Worm (Caenorhabditis elegans): Measurements from ENCODE around the gene PDB1.1.

DNA sequence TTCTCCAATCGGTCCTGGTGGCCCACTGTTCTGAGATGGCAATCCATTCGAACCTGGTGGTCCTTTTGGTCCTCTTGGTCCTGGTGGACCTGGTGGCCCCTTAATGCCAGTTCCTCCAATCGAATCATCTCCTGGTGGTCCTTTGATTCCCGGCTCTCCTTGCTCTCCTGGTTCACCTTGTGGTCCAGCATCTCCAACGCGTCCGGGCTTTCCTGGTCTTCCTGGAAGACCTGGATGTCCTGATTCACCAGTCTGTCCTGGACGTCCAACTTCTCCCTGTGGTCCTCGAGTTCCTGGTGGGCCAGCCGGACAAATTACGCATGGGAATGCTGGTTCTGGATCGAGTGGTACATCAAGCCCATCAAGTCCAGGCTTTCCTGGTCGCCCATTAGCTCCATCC is 22.0 kb downstream of the PDB1.1 start:
- TF ChIP-seq lin-13 (GFP tag; optimal IDR thresholded peaks at IDR 0.05) (no peak), mbf-1 (tag; optimal IDR thresholded peaks at IDR 0.05) (no peak)

All from whole organism, L2 larva.